Fruit fly (Drosophila melanogaster) whole organism, embryonic: ENCODE results near the gene TyrRII.
A peak's percentile ranks its signal among the peaks of the same experiment; 100 is the strongest.

Source experiments
- BtbVII ChIP-seq: fragments of 200-800 bp; sonication (Bioruptor generic); optimal IDR thresholded peaks from 3 replicates; lab custom pipeline; 2017; ENCODE audit warnings: missing biosample characterization, mild to moderate bottlenecking, missing genetic modification characterization
- Bteb2 ChIP-seq: fragments of 200-800 bp; sonication (Bioruptor generic); optimal IDR thresholded peaks from 2 replicates; lab custom pipeline; 2016; ENCODE audit warnings: missing biosample characterization, missing genetic modification characterization
- CG10321 ChIP-seq: fragments of 200-800 bp; sonication (Bioruptor generic); IDR thresholded peaks from 2 replicates; pipeline ENCODE4 v1.3.6; 2022; ENCODE audit warnings: missing biosample characterization, missing genetic modification characterization
- CG10959 ChIP-seq: fragments of 200-800 bp; sonication (Bioruptor generic); IDR thresholded peaks from 2 replicates; pipeline ENCODE4 v1.3.6; 2022; ENCODE audit warnings: missing biosample characterization, missing genetic modification characterization
- CG12659 ChIP-seq: fragments of 200-800 bp; sonication (Bioruptor generic); optimal IDR thresholded peaks from 3 replicates; lab custom pipeline; 2017; ENCODE audit warnings: mild to moderate bottlenecking, missing biosample characterization, missing genetic modification reagents, missing genetic modification characterization
- CG15011 ChIP-seq: fragments of 200-800 bp; sonication (Bioruptor generic); optimal IDR thresholded peaks from 3 replicates; lab custom pipeline; 2018; ENCODE audit warnings: missing biosample characterization, mild to moderate bottlenecking, missing genetic modification characterization
- CG1602 ChIP-seq: fragments of 200-800 bp; sonication (Bioruptor generic); optimal IDR thresholded peaks from 3 replicates; lab custom pipeline; 2016; ENCODE audit warnings: missing biosample characterization, missing genetic modification characterization
- CG16813 ChIP-seq: fragments of 200-800 bp; sonication (Bioruptor generic); IDR thresholded peaks from 3 replicates; pipeline ENCODE4 v1.3.6; 2022; ENCODE audit warnings: missing biosample characterization, missing genetic modification characterization; ENCODE audit not compliant: partially characterized antibody
- CG17361 ChIP-seq: fragments of 200-800 bp; sonication (Bioruptor generic); IDR thresholded peaks from 3 replicates; pipeline ENCODE4 v1.3.6; 2022; ENCODE audit warnings: missing biosample characterization, missing genetic modification characterization
- CG18599 ChIP-seq: fragments of 200-800 bp; sonication (Bioruptor generic); optimal IDR thresholded peaks from 3 replicates; lab custom pipeline; 2017; ENCODE audit warnings: missing biosample characterization, missing genetic modification characterization, mild to moderate bottlenecking, moderate library complexity, missing genetic modification reagents
- CG2678 ChIP-seq: fragments of 200-800 bp; sonication (Bioruptor generic); optimal IDR thresholded peaks from 3 replicates; lab custom pipeline; 2019; ENCODE audit warnings: missing biosample characterization, mild to moderate bottlenecking, missing genetic modification characterization, moderate library complexity
- CG2889 ChIP-seq: fragments of 200-800 bp; sonication (Bioruptor generic); IDR thresholded peaks from 3 replicates; pipeline ENCODE4 v1.3.6; 2022; ENCODE audit warnings: missing biosample characterization, missing genetic modification characterization
- CG3838 ChIP-seq: fragments of 200-800 bp; sonication (Bioruptor generic); optimal IDR thresholded peaks from 3 replicates; lab custom pipeline; 2016; ENCODE audit warnings: missing biosample characterization, missing genetic modification characterization
- CG7372 ChIP-seq: fragments of 200-800 bp; sonication (Bioruptor generic); IDR thresholded peaks from 2 replicates; pipeline ENCODE4 v1.3.6; 2022; ENCODE audit warnings: missing biosample characterization, missing genetic modification characterization
- CG7839 ChIP-seq: fragments of 200-800 bp; sonication (Bioruptor generic); optimal IDR thresholded peaks from 3 replicates; lab custom pipeline; 2018; ENCODE audit warnings: missing biosample characterization, mild to moderate bottlenecking, missing genetic modification characterization, moderate library complexity
- CG8765 ChIP-seq: fragments of 200-800 bp; sonication (Bioruptor generic); IDR thresholded peaks from 2 replicates; pipeline ENCODE4 v1.3.6; 2022; ENCODE audit warnings: missing biosample characterization, missing genetic modification characterization
- CG9215 ChIP-seq: fragments of 200-800 bp; sonication (Bioruptor generic); IDR thresholded peaks from 2 replicates; pipeline ENCODE4 v1.3.6; 2022; ENCODE audit warnings: missing biosample characterization, missing genetic modification characterization
- D ChIP-seq, 2 experiments: fragments of 200-800 bp in 1 of 2; fragments of >200 bp in 1 of 2; sonication (Bioruptor generic) in 1 of 2; optimal IDR thresholded peaks; 2 replicates in 1 of 2; 3 replicates in 1 of 2; lab custom pipeline; 2017; ENCODE audit warnings: mild to moderate bottlenecking in 1 of 2, missing biosample characterization in 1 of 2, missing genetic modification characterization in 1 of 2, missing genetic modification reagents in 1 of 2
- Dp ChIP-seq: fragments of 200-800 bp; sonication (Bioruptor generic); optimal IDR thresholded peaks from 2 replicates; lab custom pipeline; 2018; ENCODE audit warnings: missing biosample characterization, mild to moderate bottlenecking, missing genetic modification characterization, moderate library complexity
- ERR ChIP-seq: fragments of 200-800 bp; sonication (Bioruptor generic); optimal IDR thresholded peaks from 2 replicates; lab custom pipeline; 2016; ENCODE audit warnings: missing biosample characterization, missing genetic modification characterization
- Fer1 ChIP-seq: fragments of 200-800 bp; sonication (Bioruptor generic); optimal IDR thresholded peaks from 2 replicates; lab custom pipeline; 2017; ENCODE audit warnings: missing biosample characterization, mild to moderate bottlenecking, missing genetic modification characterization
- H2.0 ChIP-seq: fragments of 200-800 bp; sonication (Bioruptor generic); IDR thresholded peaks from 2 replicates; pipeline ENCODE4 v1.3.6; 2022; ENCODE audit warnings: missing biosample characterization, missing genetic modification characterization
- Lim3 ChIP-seq: fragments of 200-800 bp; sonication (Bioruptor generic); IDR thresholded peaks from 2 replicates; pipeline ENCODE4 v1.3.6; 2022; ENCODE audit warnings: missing biosample characterization, missing genetic modification characterization
- Rfx ChIP-seq: fragments of 200-800 bp; sonication (Bioruptor generic); IDR thresholded peaks from 2 replicates; pipeline ENCODE4 v1.3.6; 2022; ENCODE audit warnings: missing biosample characterization, missing genetic modification characterization
- Six4 ChIP-seq: fragments of 200-800 bp; sonication (Bioruptor generic); optimal IDR thresholded peaks from 2 replicates; lab custom pipeline; 2016; ENCODE audit warnings: missing biosample characterization, missing genetic modification characterization
- amos ChIP-seq: fragments of 200-800 bp; sonication (Bioruptor generic); IDR thresholded peaks from 2 replicates; pipeline ENCODE4 v1.3.6; 2022; ENCODE audit warnings: missing biosample characterization, missing genetic modification characterization; ENCODE audit not compliant: partially characterized antibody
- ara ChIP-seq: fragments of 200-800 bp; sonication (Bioruptor generic); IDR thresholded peaks from 2 replicates; pipeline ENCODE4 v1.3.6; 2022; ENCODE audit warnings: missing biosample characterization, missing genetic modification characterization
- bowl ChIP-seq: fragments of 200-800 bp; sonication (Bioruptor generic); IDR thresholded peaks from 2 replicates; pipeline ENCODE4 v1.3.6; 2022; ENCODE audit warnings: missing biosample characterization, missing genetic modification characterization
- eyg ChIP-seq: fragments of 200-800 bp; sonication (Bioruptor generic); optimal IDR thresholded peaks from 3 replicates; lab custom pipeline; 2016; ENCODE audit warnings: missing biosample characterization, missing genetic modification characterization
- gem ChIP-seq: fragments of 200-800 bp; sonication (Bioruptor generic); optimal IDR thresholded peaks from 2 replicates; lab custom pipeline; 2019; ENCODE audit warnings: missing biosample characterization, mild to moderate bottlenecking, missing genetic modification characterization, moderate library complexity
- gt ChIP-seq: fragments of 200-800 bp; sonication (Bioruptor generic); IDR thresholded peaks from 2 replicates; pipeline ENCODE4 v1.3.6; 2022; ENCODE audit warnings: missing biosample characterization, missing genetic modification characterization
- hb ChIP-seq: fragments of 200-800 bp; sonication (Bioruptor generic); IDR thresholded peaks from 3 replicates; pipeline ENCODE4 v1.3.6; 2022; ENCODE audit warnings: missing biosample characterization, missing genetic modification characterization; ENCODE audit not compliant: partially characterized antibody
- lmd ChIP-seq: fragments of 200-800 bp; sonication (Bioruptor generic); IDR thresholded peaks from 2 replicates; pipeline ENCODE4 v1.3.6; 2022; ENCODE audit warnings: missing biosample characterization, missing genetic modification characterization
- lola ChIP-seq, 3 experiments: fragments of >200 bp in 2 of 3; fragments of 200-800 bp in 1 of 3; sonication (Bioruptor generic) in 1 of 3; optimal IDR thresholded peaks; 2 replicates each; lab custom pipeline; 2017 to 2019; ENCODE audit warnings: missing biosample characterization in 3 of 3, missing genetic modification characterization in 3 of 3, mild to moderate bottlenecking in 1 of 3, moderate library complexity in 1 of 3
- nmo ChIP-seq: fragments of 200-800 bp; sonication (Bioruptor generic); optimal IDR thresholded peaks from 2 replicates; lab custom pipeline; 2018; ENCODE audit warnings: missing biosample characterization, mild to moderate bottlenecking, missing genetic modification characterization, moderate library complexity
- pan ChIP-seq, 4 experiments: fragments of >200 bp in 3 of 4; fragments of 200-800 bp in 1 of 4; sonication (Bioruptor generic) in 1 of 4; optimal IDR thresholded peaks in 3 of 4; IDR thresholded peaks in 1 of 4; 2 replicates each; pipeline versions ENCODE4 v1.3.6 to Lab custom; 2017 to 2022; ENCODE audit warnings: missing biosample characterization in 2 of 4, missing genetic modification characterization in 2 of 4, mixed read lengths in 1 of 4
- prd ChIP-seq, 3 experiments: fragments of >200 bp in 2 of 3; fragments of 200-800 bp in 1 of 3; sonication (Bioruptor generic) in 1 of 3; optimal IDR thresholded peaks in 2 of 3; IDR thresholded peaks in 1 of 3; 2 replicates in 2 of 3; 3 replicates in 1 of 3; pipeline versions ENCODE4 v1.3.6 to Lab custom; 2017 to 2022; ENCODE audit warnings: missing biosample characterization in 1 of 3, missing genetic modification characterization in 1 of 3
- scrt ChIP-seq: fragments of 200-800 bp; sonication (Bioruptor generic); optimal IDR thresholded peaks from 2 replicates; lab custom pipeline; 2018; ENCODE audit warnings: missing biosample characterization, mild to moderate bottlenecking, missing genetic modification characterization, moderate library complexity
- slbo ChIP-seq: fragments of 200-800 bp; sonication (Bioruptor generic); IDR thresholded peaks from 2 replicates; pipeline ENCODE4 v1.3.6; 2022; ENCODE audit warnings: missing biosample characterization, missing genetic modification characterization
- unpg ChIP-seq: fragments of 200-800 bp; sonication (Bioruptor generic); optimal IDR thresholded peaks from 3 replicates; lab custom pipeline; 2018; ENCODE audit warnings: missing biosample characterization, mild to moderate bottlenecking, missing genetic modification characterization, moderate library complexity
- zf30C ChIP-seq: fragments of 200-800 bp; sonication (Bioruptor generic); optimal IDR thresholded peaks from 3 replicates; lab custom pipeline; 2018; ENCODE audit warnings: missing biosample characterization, mild to moderate bottlenecking, missing genetic modification characterization

The TyrRII gene

dm6 chr3R:17784189-17784588, 47.8 kb downstream of the TyrRII start (continued):
- TF ChIP-seq CG9215 (GFP tag; lab: Robert Waterston, UW) (no peak), hb (GFP tag; lab: Robert Waterston, UW) (no peak), gem (tag; lab: Kevin White, UChicago) (peak; percentile 3), unpg (GFP tag; lab: Kevin White, UChicago) (no peak), CG18599 (GFP tag; lab: Kevin White, UChicago) (no peak), nmo (GFP tag; lab: Kevin White, UChicago) (no peak), CG8765 (no peak), CG3838 (GFP tag; lab: Kevin White, UChicago) (no peak), ERR (GFP tag; lab: Kevin White, UChicago) (no peak), CG2678 (tag; lab: Kevin White, UChicago) (peak; percentile 7), CG12659 (GFP tag; lab: Kevin White, UChicago) (peak; percentile 2), CG10959 (no peak), CG2889 (GFP tag; lab: Robert Waterston, UW) (no peak), CG7372 (GFP tag; lab: Robert Waterston, UW) (no peak), ara (GFP tag; lab: Robert Waterston, UW) (no peak), D (optimal IDR thresholded peaks at IDR 0.05; lab: Kevin White, UChicago) (no peak), D (GFP tag; optimal IDR thresholded peaks at IDR 0.05; lab: Kevin White, UChicago) (no peak), Dp (no peak), gt (no peak), Fer1 (GFP tag; lab: Kevin White, UChicago) (no peak), H2.0 (no peak), scrt (GFP tag; lab: Kevin White, UChicago) (no peak), Rfx (GFP tag; lab: Robert Waterston, UW) (0 out of 2 replicates have a peak, but pooled peaks have one; percentile 16), lola (GFP tag; optimal IDR thresholded peaks at IDR 0.05; lab: Kevin White, UChicago) (no peak), CG7839 (tag; lab: Kevin White, UChicago) (no peak), CG10321 (no peak), eyg (GFP tag; lab: Kevin White, UChicago) (no peak), zf30C (GFP tag; lab: Kevin White, UChicago) (no peak), bowl (GFP tag; lab: Robert Waterston, UW) (no peak), Bteb2 (no peak), lmd (no peak), Six4 (no peak), Lim3 (no peak), CG15011 (GFP tag; lab: Kevin White, UChicago) (no peak), BtbVII (GFP tag; lab: Kevin White, UChicago) (no peak), pan (optimal IDR thresholded peaks at IDR 0.05; lab: Kevin White, UChicago) (no peak), pan (GFP tag; optimal IDR thresholded peaks at IDR 0.05 in 1 of 2, IDR thresholded peaks at IDR 0.05 in 1 of 2) (no peak), CG16813 (GFP tag; lab: Robert Waterston, UW) (no peak), CG1602 (GFP tag; lab: Kevin White, UChicago) (no peak), amos (GFP tag; lab: Robert Waterston, UW) (no peak), CG17361 (no peak), slbo (GFP tag; lab: Robert Waterston, UW) (no peak), prd (optimal IDR thresholded peaks at IDR 0.05; lab: Kevin White, UChicago) (no peak), prd (GFP tag; IDR thresholded peaks at IDR 0.05; lab: Robert Waterston, UW) (no peak)
